Worm (Caenorhabditis elegans) whole organism, L2 larva: ENCODE data around the gene ocr-3.

Experiments used
- C34F6.9 ChIP-seq: fragments of 150-350 bp; optimal IDR thresholded peaks from 2 replicates; lab custom pipeline; 2014; ENCODE audit warnings: missing biosample characterization, missing genetic modification characterization
- F13H6.1 ChIP-seq: sonication (generic microtip); optimal IDR thresholded peaks from 2 replicates; lab custom pipeline; 2016; ENCODE audit warnings: missing genetic modification characterization, missing compliant biosample characterization
- R02D3.7 ChIP-seq: fragments of 150-350 bp; optimal IDR thresholded peaks from 2 replicates; lab custom pipeline; 2014; ENCODE audit warnings: missing biosample characterization, missing genetic modification characterization
- ZK546.5 ChIP-seq: sonication (generic microtip); optimal IDR thresholded peaks from 2 replicates; lab custom pipeline; 2017; ENCODE audit warnings: missing biosample characterization, missing genetic modification characterization
- alr-1 ChIP-seq: fragments of 150-350 bp; optimal IDR thresholded peaks from 2 replicates; lab custom pipeline; 2014; ENCODE audit warnings: missing biosample characterization, missing genetic modification characterization
- ama-1 ChIP-seq: fragments of 150-350 bp; optimal IDR thresholded peaks from 2 replicates; lab custom pipeline; 2018; ENCODE audit warnings: inconsistent platforms
- blmp-1 ChIP-seq: sonication (generic microtip); optimal IDR thresholded peaks from 2 replicates; lab custom pipeline; 2017; ENCODE audit warnings: missing genetic modification characterization, mild to moderate bottlenecking, missing compliant biosample characterization, antibody characterized with exemption, moderate library complexity; ENCODE audit not compliant: insufficient read depth
- ceh-16 ChIP-seq: fragments of 150-350 bp; optimal IDR thresholded peaks from 2 replicates; lab custom pipeline; 2014; ENCODE audit warnings: missing biosample characterization, missing genetic modification characterization
- elt-1 ChIP-seq: fragments of 150-350 bp; optimal IDR thresholded peaks from 2 replicates; lab custom pipeline; 2014; ENCODE audit warnings: missing biosample characterization, missing genetic modification characterization
- elt-3 ChIP-seq: sonication (generic microtip); optimal IDR thresholded peaks from 2 replicates; lab custom pipeline; 2017; ENCODE audit warnings: missing biosample characterization, missing genetic modification characterization
- gmeb-1 ChIP-seq: fragments of 150-350 bp; optimal IDR thresholded peaks from 2 replicates; lab custom pipeline; 2014; ENCODE audit warnings: missing biosample characterization, missing genetic modification characterization
- lin-39 ChIP-seq: fragments of 150-350 bp; optimal IDR thresholded peaks from 2 replicates; lab custom pipeline; 2014; ENCODE audit warnings: missing biosample characterization, missing genetic modification reagents, missing genetic modification characterization
- lsy-2 ChIP-seq, 2 experiments: fragments of 150-350 bp in 1 of 2; sonication (generic microtip) in 1 of 2; optimal IDR thresholded peaks; 2 replicates each; lab custom pipeline; 2014 to 2017; ENCODE audit warnings: missing biosample characterization in 2 of 2, missing genetic modification characterization in 2 of 2
- mab-5 ChIP-seq: fragments of 150-350 bp; optimal IDR thresholded peaks from 2 replicates; lab custom pipeline; 2014; ENCODE audit warnings: missing biosample characterization, missing genetic modification characterization
- mbf-1 ChIP-seq: sonication (generic microtip); optimal IDR thresholded peaks from 2 replicates; lab custom pipeline; 2017; ENCODE audit warnings: missing biosample characterization, missing genetic modification characterization
- mdl-1 ChIP-seq, 2 experiments: fragments of 150-350 bp in 1 of 2; sonication (generic microtip) in 1 of 2; optimal IDR thresholded peaks; 2 replicates each; lab custom pipeline; 2017; ENCODE audit warnings: missing biosample characterization in 2 of 2, missing genetic modification characterization in 2 of 2
- nhr-10 ChIP-seq: sonication (generic microtip); optimal IDR thresholded peaks from 2 replicates; lab custom pipeline; 2017; ENCODE audit warnings: missing biosample characterization, missing genetic modification characterization
- nhr-12 ChIP-seq: fragments of 150-350 bp; optimal IDR thresholded peaks from 2 replicates; lab custom pipeline; 2014; ENCODE audit warnings: missing biosample characterization, missing genetic modification characterization
- nhr-21 ChIP-seq: fragments of 150-350 bp; optimal IDR thresholded peaks from 2 replicates; lab custom pipeline; 2014; ENCODE audit warnings: missing biosample characterization, missing genetic modification characterization
- nhr-237 ChIP-seq: fragments of 150-350 bp; optimal IDR thresholded peaks from 2 replicates; lab custom pipeline; 2014; ENCODE audit warnings: missing biosample characterization, missing genetic modification characterization
- nhr-25 ChIP-seq: fragments of 150-350 bp; sonication (generic microtip); optimal IDR thresholded peaks from 3 replicates; lab custom pipeline; 2014; ENCODE audit warnings: missing biosample characterization, missing genetic modification characterization
- nhr-6 ChIP-seq: fragments of 150-350 bp; optimal IDR thresholded peaks from 2 replicates; lab custom pipeline; 2014; ENCODE audit warnings: missing biosample characterization, missing genetic modification characterization
- peb-1 ChIP-seq: fragments of 150-350 bp; optimal IDR thresholded peaks from 2 replicates; lab custom pipeline; 2014; ENCODE audit warnings: missing biosample characterization, missing genetic modification characterization
- sem-4 ChIP-seq: fragments of 150-350 bp; optimal IDR thresholded peaks from 2 replicates; lab custom pipeline; 2014; ENCODE audit warnings: missing biosample characterization, missing genetic modification reagents, missing genetic modification characterization
- sma-3 ChIP-seq: sonication (generic microtip); optimal IDR thresholded peaks from 2 replicates; lab custom pipeline; 2016; ENCODE audit warnings: missing genetic modification reagents, missing genetic modification characterization, missing compliant biosample characterization
- sma-9 ChIP-seq, 2 experiments: fragments of 150-350 bp in 1 of 2; sonication (generic microtip) in 1 of 2; optimal IDR thresholded peaks; 2 replicates each; lab custom pipeline; 2014 to 2016; ENCODE audit warnings: missing genetic modification characterization in 2 of 2, mild to moderate bottlenecking in 1 of 2, missing biosample characterization in 1 of 2, missing compliant biosample characterization in 1 of 2, missing genetic modification reagents in 1 of 2, moderate library complexity in 1 of 2
- snpc-4 ChIP-seq: fragments of 150-350 bp; optimal IDR thresholded peaks from 2 replicates; lab custom pipeline; 2014; ENCODE audit warnings: missing biosample characterization, missing genetic modification characterization
- unc-39 ChIP-seq: fragments of 150-350 bp; optimal IDR thresholded peaks from 2 replicates; lab custom pipeline; 2014; ENCODE audit warnings: missing biosample characterization, missing genetic modification characterization
- unc-62 ChIP-seq: fragments of 150-350 bp; optimal IDR thresholded peaks from 2 replicates; lab custom pipeline; 2014; ENCODE audit warnings: missing biosample characterization, missing genetic modification reagents, missing genetic modification characterization
- ztf-1 ChIP-seq: fragments of 200-800 bp; sonication (Bioruptor generic); conservative IDR thresholded peaks from 2 replicates; pipeline ENCODE4 v1.3.6; 2022; ENCODE audit warnings: missing genetic modification characterization, missing compliant biosample characterization
- ztf-11 ChIP-seq: sonication (generic microtip); optimal IDR thresholded peaks from 2 replicates; lab custom pipeline; 2017; ENCODE audit warnings: missing biosample characterization, missing genetic modification characterization

ocr-3 gene

ce11 chrX:15148389-15148788, 20.1 kb upstream of the ocr-3 start:
- TF ChIP-seq ZK546.5 (no peak), mbf-1 (tag; lab: Kevin White, UChicago) (no peak), R02D3.7 (tag; lab: Kevin White, UChicago) (no peak), sem-4 (no peak), nhr-6 (no peak), nhr-21 (no peak), unc-62 (GFP tag; lab: Kevin White, UChicago) (no peak), lin-39 (tag; lab: Kevin White, UChicago) (no peak), F13H6.1 (tag; lab: Kevin White, UChicago) (no peak), elt-1 (tag; lab: Kevin White, UChicago) (no peak), C34F6.9 (no peak), elt-3 (tag; lab: Kevin White, UChicago) (no peak), ceh-16 (tag; lab: Kevin White, UChicago) (no peak), nhr-10 (no peak)

ce11 chrX:15148831-15149230, 19.7 kb upstream of the ocr-3 start:
- TF ChIP-seq peb-1 (tag; lab: Kevin White, UChicago) (no peak), blmp-1 (tag; lab: Kevin White, UChicago) (no peak), mab-5 (tag; lab: Kevin White, UChicago) (peak; percentile 58), nhr-12 (tag; lab: Kevin White, UChicago) (no peak), sma-9 (GFP tag; optimal IDR thresholded peaks at IDR 0.05; lab: Kevin White, UChicago) (no peak), sma-9 (tag; optimal IDR thresholded peaks at IDR 0.05; lab: Kevin White, UChicago) (no peak), ama-1 (lab: Kevin White, UChicago) (no peak)

ce11 chrX:15155054-15155453, 13.5 kb upstream of the ocr-3 start:
- TF ChIP-seq sma-9 (GFP tag; optimal IDR thresholded peaks at IDR 0.05; lab: Kevin White, UChicago): no peak
- TF ChIP-seq sma-9 (tag; optimal IDR thresholded peaks at IDR 0.05; lab: Kevin White, UChicago): no peak

- TF ChIP-seq unc-39 (tag; lab: Kevin White, UChicago) (no peak), F13H6.1 (tag; lab: Kevin White, UChicago) (no peak), peb-1 (tag; lab: Kevin White, UChicago) (no peak), nhr-10 (no peak), nhr-12 (tag; lab: Kevin White, UChicago) (no peak), nhr-237 (tag; lab: Kevin White, UChicago) (no peak), ztf-1 (GFP tag; lab: Robert Waterston, UW) (no peak), ztf-11 (no peak)
Measured at ce11 chrX:15157854-15158253, 10.7 kb upstream of the ocr-3 start.

- TF ChIP-seq elt-1 (tag; lab: Kevin White, UChicago) (no peak), sma-3 (GFP tag; lab: Kevin White, UChicago) (no peak), mab-5 (tag; lab: Kevin White, UChicago) (no peak), ztf-1 (GFP tag; lab: Robert Waterston, UW) (no peak), lsy-2 (tag; optimal IDR thresholded peaks at IDR 0.05; lab: Kevin White, UChicago) (peak in 1 of 2 experiments; percentile 8), unc-62 (GFP tag; lab: Kevin White, UChicago) (no peak), nhr-21 (peak; percentile 76), sma-9 (GFP tag; optimal IDR thresholded peaks at IDR 0.05; lab: Kevin White, UChicago) (peak; percentile 15), sma-9 (tag; optimal IDR thresholded peaks at IDR 0.05; lab: Kevin White, UChicago) (no peak), nhr-25 (tag; lab: Kevin White, UChicago) (peak; percentile 18), alr-1 (no peak), gmeb-1 (peak; percentile 31)
Measured at ce11 chrX:15158699-15159312, 9.7 kb upstream of the ocr-3 start, which contains the start of gene C11G10.1. C11G10.1 (minus strand) TSS chrX:15158749.

- TF ChIP-seq mdl-1 (tag; optimal IDR thresholded peaks at IDR 0.05; lab: Kevin White, UChicago): no peak
- TF ChIP-seq nhr-25 (tag; lab: Kevin White, UChicago): no peak
- TF ChIP-seq snpc-4 (tag; lab: Kevin White, UChicago): peak; percentile 76
- no peak for TF ChIP-seq elt-1 (tag; lab: Kevin White, UChicago)
- TF ChIP-seq unc-39 (tag; lab: Kevin White, UChicago): no peak
- TF ChIP-seq ceh-16 (tag; lab: Kevin White, UChicago): no peak
- no peak for TF ChIP-seq R02D3.7 (tag; lab: Kevin White, UChicago)
Measured at ce11 chrX:15159362-15159761, 9.2 kb upstream of the ocr-3 start.
